Worm (Caenorhabditis elegans) whole organism, mixed stage, embryonic: ENCODE results near the gene C34C12.7.
"Not testable (repeated sequence)": the region's sequence is repeated elsewhere in the genome, so short reads cannot be mapped to it uniquely, and the experiment has no call there.

ENCODE experiments used
- M03D4.4 ChIP-seq: sonication (generic microtip); optimal IDR thresholded peaks from 2 replicates; lab custom pipeline; 2017; ENCODE audit warnings: mild to moderate bottlenecking, missing genetic modification characterization, missing compliant biosample characterization
- bed-3 ChIP-seq: fragments of 200-800 bp; sonication (Bioruptor generic); optimal IDR thresholded peaks from 3 replicates; lab custom pipeline; 2018; ENCODE audit warnings: mild to moderate bottlenecking, missing genetic modification characterization, moderate library complexity, missing compliant biosample characterization
- blmp-1 ChIP-seq: fragments of 150-350 bp; optimal IDR thresholded peaks from 2 replicates; lab custom pipeline; 2014; ENCODE audit warnings: missing biosample characterization, missing genetic modification characterization
- ceh-39 ChIP-seq: fragments of 150-350 bp; optimal IDR thresholded peaks from 2 replicates; lab custom pipeline; 2014; ENCODE audit warnings: missing biosample characterization, missing genetic modification characterization
- ceh-43 ChIP-seq: fragments of 200-800 bp; sonication (Bioruptor generic); optimal IDR thresholded peaks from 2 replicates; lab custom pipeline; 2018; ENCODE audit warnings: mild to moderate bottlenecking, missing genetic modification characterization, moderate library complexity, missing compliant biosample characterization
- ceh-83 ChIP-seq: fragments of 200-800 bp; sonication (Bioruptor generic); optimal IDR thresholded peaks from 2 replicates; lab custom pipeline; 2018; ENCODE audit warnings: mild to moderate bottlenecking, missing genetic modification characterization, missing compliant biosample characterization
- cnd-1 ChIP-seq: fragments of 200-800 bp; sonication (Bioruptor generic); optimal IDR thresholded peaks from 2 replicates; lab custom pipeline; 2018; ENCODE audit warnings: mild to moderate bottlenecking, missing genetic modification characterization, missing compliant biosample characterization
- flh-1 ChIP-seq: fragments of 200-800 bp; sonication (Bioruptor generic); optimal IDR thresholded peaks from 2 replicates; lab custom pipeline; 2018; ENCODE audit warnings: mild to moderate bottlenecking, missing genetic modification characterization, moderate library complexity, missing compliant biosample characterization
- ham-2 ChIP-seq: fragments of 200-800 bp; sonication (Bioruptor generic); optimal IDR thresholded peaks from 2 replicates; lab custom pipeline; 2018; ENCODE audit warnings: mild to moderate bottlenecking, missing genetic modification characterization, missing compliant biosample characterization
- hlh-1 ChIP-seq: fragments of 150-350 bp; optimal IDR thresholded peaks from 2 replicates; lab custom pipeline; 2014; ENCODE audit warnings: missing biosample characterization, missing genetic modification reagents, missing genetic modification characterization
- lin-32 ChIP-seq: fragments of 200-800 bp; sonication (Bioruptor generic); optimal IDR thresholded peaks from 2 replicates; lab custom pipeline; 2018; ENCODE audit warnings: mild to moderate bottlenecking, missing genetic modification characterization, missing compliant biosample characterization
- lsy-2 ChIP-seq: fragments of 150-350 bp; optimal IDR thresholded peaks from 2 replicates; lab custom pipeline; 2014; ENCODE audit warnings: missing biosample characterization, missing genetic modification characterization
- mab-5 ChIP-seq: fragments of 150-350 bp; optimal IDR thresholded peaks from 2 replicates; lab custom pipeline; 2014; ENCODE audit warnings: missing biosample characterization, missing genetic modification characterization
- mep-1 ChIP-seq: fragments of 150-350 bp; optimal IDR thresholded peaks from 2 replicates; lab custom pipeline; 2017; ENCODE audit warnings: missing biosample characterization, missing genetic modification reagents, missing genetic modification characterization, inconsistent platforms
- mls-2 ChIP-seq: sonication (generic microtip); optimal IDR thresholded peaks from 2 replicates; lab custom pipeline; 2016; ENCODE audit warnings: mild to moderate bottlenecking, missing genetic modification characterization, moderate library complexity, missing compliant biosample characterization
- nhr-12 ChIP-seq: fragments of 150-350 bp; optimal IDR thresholded peaks from 2 replicates; lab custom pipeline; 2014; ENCODE audit warnings: missing biosample characterization, missing genetic modification characterization
- nhr-28 ChIP-seq: fragments of 150-350 bp; optimal IDR thresholded peaks from 2 replicates; lab custom pipeline; 2014; ENCODE audit warnings: missing biosample characterization, missing genetic modification characterization
- nhr-76 ChIP-seq: sonication (generic microtip); optimal IDR thresholded peaks from 2 replicates; lab custom pipeline; 2017; ENCODE audit warnings: missing biosample characterization, missing genetic modification characterization
- pha-4 ChIP-seq: fragments of 150-350 bp; optimal IDR thresholded peaks from 2 replicates; lab custom pipeline; 2018; ENCODE audit warnings: missing biosample characterization, missing genetic modification reagents, missing genetic modification characterization
- sem-2 ChIP-seq: fragments of 200-800 bp; sonication (Bioruptor generic); optimal IDR thresholded peaks from 2 replicates; lab custom pipeline; 2018; ENCODE audit warnings: mild to moderate bottlenecking, missing genetic modification characterization, missing compliant biosample characterization
- snpc-4 ChIP-seq: fragments of 150-350 bp; optimal IDR thresholded peaks from 2 replicates; lab custom pipeline; 2014; ENCODE audit warnings: missing biosample characterization, missing genetic modification characterization
- tbx-8 ChIP-seq: fragments of 200-800 bp; sonication (Bioruptor generic); optimal IDR thresholded peaks from 2 replicates; lab custom pipeline; 2018; ENCODE audit warnings: mild to moderate bottlenecking, missing genetic modification characterization, moderate library complexity, missing compliant biosample characterization
- unc-39 ChIP-seq: fragments of 150-350 bp; optimal IDR thresholded peaks from 2 replicates; lab custom pipeline; 2014; ENCODE audit warnings: missing biosample characterization, missing genetic modification characterization
- unc-62 ChIP-seq: fragments of 150-350 bp; optimal IDR thresholded peaks from 2 replicates; lab custom pipeline; 2014; ENCODE audit warnings: missing biosample characterization, missing genetic modification reagents, missing genetic modification characterization
- zip-8 ChIP-seq: fragments of 150-350 bp; optimal IDR thresholded peaks from 2 replicates; lab custom pipeline; 2014; ENCODE audit warnings: missing biosample characterization, missing genetic modification characterization
- ztf-11 ChIP-seq: fragments of 150-350 bp; optimal IDR thresholded peaks from 2 replicates; lab custom pipeline; 2014; ENCODE audit warnings: missing biosample characterization, missing genetic modification characterization

Gene C34C12.7

ce11 chrIII:3454045-3454444 is 34.1 kb downstream of the C34C12.7 start, which contains the start of gene C34C12.1:
Gene C34C12.1, plus strand, starts transcription at chrIII:3454345.
- not testable (repeated sequence) for TF ChIP-seq ztf-11, unc-39, hlh-1 (tag; lab: Kevin White, UChicago)

- TF ChIP-seq ceh-83; mep-1 (tag; lab: Kevin White, UChicago); unc-62 (GFP tag; lab: Kevin White, UChicago): not testable (repeated sequence)
Observed at ce11 chrIII:3453486-3453885, 34.7 kb downstream of the C34C12.7 start, which contains the start of gene C34C12.2. Gene C34C12.2, plus strand, starts transcription at chrIII:3453786.

ce11 chrIII:3452563-3453210 is 35.5 kb downstream of the C34C12.7 start, which contains the start of the genes K01A11.3 and C34C12.12:
Gene K01A11.3, minus strand, starts transcription at chrIII:3452613.
Gene C34C12.12, plus strand, starts transcription at chrIII:3453194.
- TF ChIP-seq snpc-4 (tag; lab: Kevin White, UChicago), result no peak
- TF ChIP-seq ztf-11 (tag; lab: Kevin White, UChicago), result no peak
- TF ChIP-seq lsy-2 (tag; lab: Kevin White, UChicago), result no peak
- TF ChIP-seq nhr-12 (tag; lab: Kevin White, UChicago), result no peak
- no peak for TF ChIP-seq M03D4.4 (tag; lab: Kevin White, UChicago)
- TF ChIP-seq mab-5 (tag; lab: Kevin White, UChicago), result no peak
- no peak for TF ChIP-seq mls-2 (tag; lab: Kevin White, UChicago)
- no peak for TF ChIP-seq ceh-43 (GFP tag; lab: Kevin White, UChicago)
- no peak for TF ChIP-seq mep-1 (tag; lab: Kevin White, UChicago)

- TF ChIP-seq tbx-8 (GFP tag; lab: Kevin White, UChicago) (no peak), ztf-11 (tag; lab: Kevin White, UChicago) (no peak)
Observed at ce11 chrIII:3444139-3444538, 44.0 kb downstream of the C34C12.7 start, which contains the start of gene spe-41. Gene spe-41, minus strand, starts transcription at chrIII:3444210.

ce11 chrIII:3437139-3437538 is 51.0 kb downstream of the C34C12.7 start:
- no peak for TF ChIP-seq nhr-28 (tag; lab: Kevin White, UChicago)

- no peak for TF ChIP-seq pha-4 (tag; lab: Kevin White, UChicago)
- no peak for TF ChIP-seq tbx-8 (GFP tag; lab: Kevin White, UChicago)
- TF ChIP-seq lsy-2 (tag; lab: Kevin White, UChicago), result no peak
- TF ChIP-seq sem-2 (GFP tag; lab: Kevin White, UChicago), result no peak
- TF ChIP-seq blmp-1, result no peak
- TF ChIP-seq ztf-11 (tag; lab: Kevin White, UChicago), result no peak
- TF ChIP-seq nhr-28 (tag; lab: Kevin White, UChicago), result no peak
- no peak for TF ChIP-seq unc-62 (GFP tag; lab: Kevin White, UChicago)
- TF ChIP-seq cnd-1 (tag; lab: Kevin White, UChicago), result no peak
- TF ChIP-seq nhr-76 (tag; lab: Kevin White, UChicago), result no peak
- TF ChIP-seq snpc-4 (tag; lab: Kevin White, UChicago), result no peak
- TF ChIP-seq zip-8 (tag; lab: Kevin White, UChicago), result no peak
- no peak for TF ChIP-seq lin-32 (GFP tag; lab: Kevin White, UChicago)
- TF ChIP-seq unc-39 (tag; lab: Kevin White, UChicago), result no peak
- TF ChIP-seq flh-1, result no peak
- TF ChIP-seq ham-2 (GFP tag; lab: Kevin White, UChicago), result no peak
- TF ChIP-seq ceh-39 (tag; lab: Kevin White, UChicago), result no peak
- no peak for TF ChIP-seq bed-3 (GFP tag; lab: Kevin White, UChicago)
- no peak for TF ChIP-seq ceh-83
Observed at ce11 chrIII:3435152-3435551, 53.0 kb downstream of the C34C12.7 start.
